Worm (Caenorhabditis elegans) whole organism, late embryonic: Measurements from ENCODE around the gene nhr-218.

ENCODE experiments used
- nfya-1 ChIP-seq: sonication (generic microtip); optimal IDR thresholded peaks from 2 replicates; lab custom pipeline; 2017; ENCODE audit warnings: missing genetic modification characterization, mild to moderate bottlenecking, missing compliant biosample characterization, antibody characterized with exemption, moderate library complexity
- pag-3 ChIP-seq: sonication (generic microtip); optimal IDR thresholded peaks from 2 replicates; lab custom pipeline; 2016; ENCODE audit warnings: missing compliant biosample characterization, missing genetic modification characterization, borderline replicate concordance
- tbx-7 ChIP-seq: sonication (generic microtip); optimal IDR thresholded peaks from 2 replicates; lab custom pipeline; 2016; ENCODE audit warnings: missing genotype, missing genetic modification characterization, missing compliant biosample characterization
- unc-86 ChIP-seq: sonication (generic microtip); optimal IDR thresholded peaks from 2 replicates; lab custom pipeline; 2016; ENCODE audit warnings: missing genetic modification characterization, missing compliant biosample characterization

ce11 chrV:16282147-16282546 is 23.9 kb downstream of the nhr-218 start, which contains the start of gene F28G4.2:
- TF ChIP-seq tbx-7 (no peak), unc-86 (tag; lab: Kevin White, UChicago) (no peak), nfya-1 (tag; lab: Kevin White, UChicago) (no peak), pag-3 (tag; lab: Kevin White, UChicago) (no peak)
